Worm (Caenorhabditis elegans) whole organism, L4 larva: Measurements from ENCODE around the gene Y43F4A.1.

Experiments
- F10B5.3 ChIP-seq: sonication (generic microtip); optimal IDR thresholded peaks from 2 replicates; lab custom pipeline; 2016; ENCODE audit warnings: mild to moderate bottlenecking, missing genetic modification characterization, missing compliant biosample characterization
- F26F4.8 ChIP-seq: fragments of 200-800 bp; sonication (Bioruptor generic); conservative IDR thresholded peaks from 2 replicates; pipeline ENCODE4 v1.3.6; 2022; ENCODE audit warnings: missing genetic modification characterization, missing compliant biosample characterization
- F37D6.2 ChIP-seq: sonication (generic microtip); optimal IDR thresholded peaks from 2 replicates; lab custom pipeline; 2016; ENCODE audit warnings: mild to moderate bottlenecking, missing genetic modification characterization, missing compliant biosample characterization
- F44E2.7 ChIP-seq: fragments of 200-800 bp; sonication (Bioruptor generic); IDR thresholded peaks from 2 replicates; pipeline ENCODE4 v2.1.2; 2022; ENCODE audit warnings: missing genetic modification characterization, missing compliant biosample characterization
- T20F7.1 ChIP-seq: fragments of 200-800 bp; sonication (Bioruptor generic); optimal IDR thresholded peaks from 2 replicates; lab custom pipeline; 2018; ENCODE audit warnings: mild to moderate bottlenecking, missing genetic modification characterization, missing compliant biosample characterization
- ZK337.2 ChIP-seq: fragments of 200-800 bp; sonication (Bioruptor generic); IDR thresholded peaks from 2 replicates; pipeline ENCODE4 v1.3.6; 2022; ENCODE audit warnings: missing genetic modification reagents, missing genetic modification characterization, missing compliant biosample characterization
- aha-1 ChIP-seq: fragments of 150-350 bp; peaks from one replicate; lab custom pipeline; 2014; ENCODE audit warnings: missing biosample characterization, missing genetic modification characterization
- ama-1 ChIP-seq: fragments of 150-350 bp; optimal IDR thresholded peaks from 2 replicates; lab custom pipeline; 2014; ENCODE audit warnings: inconsistent platforms, mixed read lengths
- ceh-44 ChIP-seq: fragments of 200-800 bp; sonication (Bioruptor generic); IDR thresholded peaks from 2 replicates; pipeline ENCODE4 v1.3.6; 2022; ENCODE audit warnings: missing genetic modification reagents, missing genetic modification characterization, missing compliant biosample characterization
- ceh-82 ChIP-seq: sonication (generic microtip); optimal IDR thresholded peaks from 2 replicates; lab custom pipeline; 2017; ENCODE audit warnings: missing biosample characterization, missing genetic modification characterization
- ctbp-1 ChIP-seq: fragments of 200-800 bp; sonication (Bioruptor generic); IDR thresholded peaks from 2 replicates; pipeline ENCODE4 v1.3.6; 2022; ENCODE audit warnings: missing genetic modification reagents, missing genetic modification characterization, missing compliant biosample characterization
- dmd-8 ChIP-seq: fragments of 200-800 bp; sonication (Bioruptor generic); IDR thresholded peaks from 2 replicates; pipeline ENCODE4 v1.3.6; 2022; ENCODE audit warnings: missing genetic modification characterization, missing compliant biosample characterization
- dmd-9 ChIP-seq: fragments of 200-800 bp; sonication (Bioruptor generic); IDR thresholded peaks from 2 replicates; pipeline ENCODE4 v1.3.6; 2022; ENCODE audit warnings: missing genetic modification reagents, missing genetic modification characterization, missing compliant biosample characterization
- duxl-1 ChIP-seq: sonication (generic microtip); optimal IDR thresholded peaks from 2 replicates; lab custom pipeline; 2016; ENCODE audit warnings: mild to moderate bottlenecking, missing genetic modification characterization, moderate library complexity, missing compliant biosample characterization; ENCODE audit not compliant: poor library complexity
- fos-1 ChIP-seq: fragments of 150-350 bp; optimal IDR thresholded peaks from 2 replicates; lab custom pipeline; 2014; ENCODE audit warnings: missing biosample characterization, missing genetic modification characterization
- gei-8 ChIP-seq: fragments of 200-800 bp; sonication (Bioruptor generic); optimal IDR thresholded peaks from 2 replicates; lab custom pipeline; 2018; ENCODE audit warnings: mild to moderate bottlenecking, missing genetic modification characterization, missing compliant biosample characterization
- hif-1 ChIP-seq, 2 experiments: sonication (generic microtip); optimal IDR thresholded peaks; 2 replicates each; lab custom pipeline; 2016 to 2017; ENCODE audit warnings: missing compliant biosample characterization in 2 of 2, missing genetic modification characterization in 2 of 2, missing genetic modification reagents in 2 of 2, missing genotype in 2 of 2, mild to moderate bottlenecking in 1 of 2
- hlh-30 ChIP-seq: sonication (generic microtip); optimal IDR thresholded peaks from 2 replicates; lab custom pipeline; 2017; ENCODE audit warnings: antibody characterized with exemption, mild to moderate bottlenecking, missing genetic modification characterization, missing compliant biosample characterization; ENCODE audit not compliant: insufficient read depth
- jun-1 ChIP-seq: fragments of 150-350 bp; optimal IDR thresholded peaks from 2 replicates; lab custom pipeline; 2014; ENCODE audit warnings: missing biosample characterization, missing genetic modification reagents, missing genetic modification characterization
- lim-7 ChIP-seq: fragments of 200-800 bp; sonication (Bioruptor generic); IDR thresholded peaks from 2 replicates; pipeline ENCODE4 v1.3.6; 2022; ENCODE audit warnings: missing genetic modification characterization, missing compliant biosample characterization
- lin-1 ChIP-seq: fragments of 200-800 bp; sonication (Bioruptor generic); IDR thresholded peaks from 2 replicates; pipeline ENCODE4 v1.3.6; 2022; ENCODE audit warnings: missing genetic modification reagents, missing genetic modification characterization, missing compliant biosample characterization
- lin-15B ChIP-seq: fragments of 150-350 bp; sonication (generic microtip); optimal IDR thresholded peaks from 3 replicates; lab custom pipeline; 2014; ENCODE audit warnings: missing biosample characterization, missing genetic modification characterization
- lin-29 ChIP-seq: fragments of 200-800 bp; sonication (Bioruptor generic); IDR thresholded peaks from 2 replicates; pipeline ENCODE4 v1.3.6; 2022; ENCODE audit warnings: missing genetic modification reagents, missing genetic modification characterization, missing compliant biosample characterization
- lin-38 ChIP-seq: fragments of 200-800 bp; sonication (Bioruptor generic); IDR thresholded peaks from 2 replicates; pipeline ENCODE4 v1.3.6; 2022; ENCODE audit warnings: missing genetic modification reagents, missing genetic modification characterization, missing compliant biosample characterization
- madf-5 ChIP-seq, 2 experiments: fragments of 200-800 bp; sonication (Bioruptor generic); IDR thresholded peaks; 2 replicates each; pipeline ENCODE4 v1.3.6; 2022; ENCODE audit warnings: missing compliant biosample characterization in 2 of 2, missing genetic modification characterization in 2 of 2
- mep-1 ChIP-seq: fragments of 150-350 bp; sonication (generic microtip); optimal IDR thresholded peaks from 3 replicates; lab custom pipeline; 2014; ENCODE audit warnings: missing biosample characterization, missing genetic modification characterization
- mxl-3 ChIP-seq: fragments of 200-800 bp; sonication (Bioruptor generic); optimal IDR thresholded peaks from 2 replicates; lab custom pipeline; 2018; ENCODE audit warnings: mild to moderate bottlenecking, missing genetic modification characterization, missing compliant biosample characterization
- nhr-10 ChIP-seq: fragments of 150-350 bp; optimal IDR thresholded peaks from 2 replicates; lab custom pipeline; 2014; ENCODE audit warnings: missing biosample characterization, missing genetic modification characterization
- nhr-237 ChIP-seq: sonication (generic microtip); optimal IDR thresholded peaks from 2 replicates; lab custom pipeline; 2017; ENCODE audit warnings: missing biosample characterization, missing genetic modification characterization
- nhr-25 ChIP-seq: sonication (generic microtip); optimal IDR thresholded peaks from 2 replicates; lab custom pipeline; 2017; ENCODE audit warnings: missing genetic modification characterization, mild to moderate bottlenecking, missing compliant biosample characterization, antibody characterized with exemption, moderate library complexity, borderline replicate concordance; ENCODE audit not compliant: insufficient read depth
- nhr-41 ChIP-seq: fragments of 200-800 bp; sonication (Bioruptor generic); IDR thresholded peaks from 2 replicates; pipeline ENCODE4 v1.3.6; 2022; ENCODE audit warnings: missing genetic modification reagents, missing genetic modification characterization, missing compliant biosample characterization
- nhr-42 ChIP-seq: fragments of 200-800 bp; sonication (Bioruptor generic); IDR thresholded peaks from 2 replicates; pipeline ENCODE4 v1.3.6; 2022; ENCODE audit warnings: missing genetic modification characterization, missing compliant biosample characterization
- nhr-6 ChIP-seq: fragments of 150-350 bp; optimal IDR thresholded peaks from 2 replicates; lab custom pipeline; 2014; ENCODE audit warnings: missing biosample characterization, missing genetic modification characterization
- pha-4 ChIP-seq, 2 experiments: fragments of 150-350 bp in 1 of 2; fragments of 200-800 bp in 1 of 2; sonication (Bioruptor generic) in 1 of 2; IDR thresholded peaks in 1 of 2; optimal IDR thresholded peaks in 1 of 2; 2 replicates each; pipeline versions ENCODE4 v1.3.6 to Lab custom; 2014 to 2022; ENCODE audit warnings: missing genetic modification characterization in 2 of 2, missing genetic modification reagents in 2 of 2, missing biosample characterization in 1 of 2, missing compliant biosample characterization in 1 of 2
- php-3 ChIP-seq: fragments of 200-800 bp; sonication (Bioruptor generic); IDR thresholded peaks from 2 replicates; pipeline ENCODE4 v1.3.6; 2022; ENCODE audit warnings: missing genetic modification reagents, missing genetic modification characterization, missing compliant biosample characterization
- saeg-2 ChIP-seq: fragments of 200-800 bp; sonication (Bioruptor generic); IDR thresholded peaks from 2 replicates; pipeline ENCODE4 v1.3.6; 2022; ENCODE audit warnings: missing genetic modification reagents, missing genetic modification characterization, missing compliant biosample characterization
- skn-1 ChIP-seq: fragments of 150-350 bp; optimal IDR thresholded peaks from 2 replicates; lab custom pipeline; 2014; ENCODE audit warnings: missing biosample characterization, missing genetic modification characterization
- snpc-1.2 ChIP-seq: fragments of 200-800 bp; sonication (Bioruptor generic); IDR thresholded peaks from 2 replicates; pipeline ENCODE4 v1.3.6; 2022; ENCODE audit warnings: missing genetic modification reagents, missing genetic modification characterization, missing compliant biosample characterization
- snpc-4 ChIP-seq: fragments of 150-350 bp; optimal IDR thresholded peaks from 2 replicates; lab custom pipeline; 2014; ENCODE audit warnings: missing biosample characterization, missing genetic modification characterization
- spr-1 ChIP-seq: sonication (generic microtip); optimal IDR thresholded peaks from 2 replicates; lab custom pipeline; 2016; ENCODE audit warnings: mild to moderate bottlenecking, missing genetic modification characterization, missing compliant biosample characterization
- spr-3 ChIP-seq: fragments of 200-800 bp; sonication (Bioruptor generic); optimal IDR thresholded peaks from 2 replicates; lab custom pipeline; 2018; ENCODE audit warnings: mild to moderate bottlenecking, missing genetic modification characterization, missing compliant biosample characterization
- tag-97 ChIP-seq: fragments of 200-800 bp; sonication (Bioruptor generic); IDR thresholded peaks from 2 replicates; pipeline ENCODE4 v1.3.6; 2022; ENCODE audit warnings: missing genetic modification characterization, missing compliant biosample characterization
- unc-130 ChIP-seq: sonication (generic microtip); optimal IDR thresholded peaks from 2 replicates; lab custom pipeline; 2016; ENCODE audit warnings: missing genetic modification reagents, missing genetic modification characterization, missing compliant biosample characterization
- zfp-3 ChIP-seq: fragments of 200-800 bp; sonication (Bioruptor generic); conservative IDR thresholded peaks from 2 replicates; pipeline ENCODE4 v1.3.6; 2022; ENCODE audit warnings: missing genetic modification reagents, missing genetic modification characterization, missing compliant biosample characterization
- zip-11 ChIP-seq: fragments of 200-800 bp; sonication (Bioruptor generic); IDR thresholded peaks from 2 replicates; pipeline ENCODE4 v1.3.6; 2022; ENCODE audit warnings: missing genetic modification characterization, missing compliant biosample characterization
- zip-2 ChIP-seq: fragments of 150-350 bp; optimal IDR thresholded peaks from 2 replicates; lab custom pipeline; 2014; ENCODE audit warnings: missing biosample characterization, missing genetic modification characterization

Gene Y43F4A.1

ce11 chrIII:13270896-13271295 lies 48.0 kb downstream of the Y43F4A.1 start (continued):
- no peak for TF ChIP-seq ceh-44 (GFP tag; lab: Robert Waterston, UW)
- TF ChIP-seq ctbp-1 (GFP tag; lab: Robert Waterston, UW) = no peak
- TF ChIP-seq snpc-1.2 = no peak
- TF ChIP-seq lin-15B (tag; lab: Kevin White, UChicago) = no peak
- no peak for TF ChIP-seq duxl-1 (tag; lab: Kevin White, UChicago)
- TF ChIP-seq fos-1 (tag; lab: Kevin White, UChicago) = no peak
- TF ChIP-seq lin-38 = no peak
- TF ChIP-seq nhr-237 (tag; lab: Kevin White, UChicago) = no peak
- TF ChIP-seq lim-7 (GFP tag; lab: Robert Waterston, UW) = no peak
- TF ChIP-seq gei-8 = no peak
- peak; percentile 34 for TF ChIP-seq mep-1 (tag; lab: Kevin White, UChicago)

ce11 chrIII:13272227-13272626 lies 49.4 kb downstream of the Y43F4A.1 start:
- TF ChIP-seq php-3 (GFP tag; lab: Robert Waterston, UW) = no peak
- no peak for TF ChIP-seq aha-1 (tag; lab: Kevin White, UChicago)
- TF ChIP-seq hlh-30 (tag; lab: Kevin White, UChicago) = peak; percentile 17

- no peak for TF ChIP-seq lin-1 (GFP tag; lab: Robert Waterston, UW)
- no peak for TF ChIP-seq tag-97
- TF ChIP-seq spr-3 (GFP tag; lab: Kevin White, UChicago) = no peak
- no peak for TF ChIP-seq nhr-6
- no peak for TF ChIP-seq F37D6.2 (tag; lab: Kevin White, UChicago)
- TF ChIP-seq ZK337.2 (GFP tag; lab: Robert Waterston, UW) = no peak
- no peak for TF ChIP-seq pha-4 (GFP tag; IDR thresholded peaks at IDR 0.05; lab: Robert Waterston, UW)
- no peak for TF ChIP-seq pha-4 (tag; optimal IDR thresholded peaks at IDR 0.05; lab: Kevin White, UChicago)
- no peak for TF ChIP-seq mxl-3 (GFP tag; lab: Kevin White, UChicago)
- TF ChIP-seq gei-8 = no peak
- no peak for TF ChIP-seq F44E2.7 (GFP tag; lab: Robert Waterston, UW)
- TF ChIP-seq jun-1 (tag; lab: Kevin White, UChicago) = no peak
- TF ChIP-seq T20F7.1 (GFP tag; lab: Kevin White, UChicago) = no peak
These were observed 49.9 kb downstream of the Y43F4A.1 start for ce11 chrIII:13272788-13273187.

ce11 chrIII:13275784-13276183 lies 52.9 kb downstream of the Y43F4A.1 start:
- no peak for TF ChIP-seq nhr-25 (tag; lab: Kevin White, UChicago)
- no peak for TF ChIP-seq spr-3 (GFP tag; lab: Kevin White, UChicago)
- no peak for TF ChIP-seq ceh-44 (GFP tag; lab: Robert Waterston, UW)
- no peak for TF ChIP-seq F10B5.3 (tag; lab: Kevin White, UChicago)
- no peak for TF ChIP-seq dmd-9
- no peak for TF ChIP-seq zip-11 (GFP tag; lab: Robert Waterston, UW)
- no peak for TF ChIP-seq spr-1 (tag; lab: Kevin White, UChicago)
- no peak for TF ChIP-seq ceh-82 (tag; lab: Kevin White, UChicago)
- TF ChIP-seq F26F4.8 (GFP tag; lab: Robert Waterston, UW) = no peak
- no peak for TF ChIP-seq pha-4 (GFP tag; IDR thresholded peaks at IDR 0.05; lab: Robert Waterston, UW)
- TF ChIP-seq pha-4 (tag; optimal IDR thresholded peaks at IDR 0.05; lab: Kevin White, UChicago) = no peak
- no peak for TF ChIP-seq unc-130 (GFP tag; lab: Kevin White, UChicago)
- TF ChIP-seq ctbp-1 (GFP tag; lab: Robert Waterston, UW) = peak; percentile 80
- no peak for TF ChIP-seq saeg-2 (GFP tag; lab: Robert Waterston, UW)
- TF ChIP-seq hlh-30 (tag; lab: Kevin White, UChicago) = peak; percentile 85
- TF ChIP-seq lin-29 (GFP tag; lab: Robert Waterston, UW) = no peak
- no peak for TF ChIP-seq nhr-10 (tag; lab: Kevin White, UChicago)
- TF ChIP-seq nhr-42 (GFP tag; lab: Robert Waterston, UW) = no peak
- no peak for TF ChIP-seq nhr-41 (GFP tag; lab: Robert Waterston, UW)
- TF ChIP-seq snpc-4 (tag; lab: Kevin White, UChicago) = no peak
- no peak for TF ChIP-seq skn-1 (tag; lab: Kevin White, UChicago)
- TF ChIP-seq hif-1 (tag; optimal IDR thresholded peaks at IDR 0.05; lab: Kevin White, UChicago) = peak in 1 of 2 experiments; percentile 60
- TF ChIP-seq madf-5 (GFP tag; IDR thresholded peaks at IDR 0.05; lab: Robert Waterston, UW) = no peak
- no peak for TF ChIP-seq zip-2 (tag; lab: Kevin White, UChicago)
- TF ChIP-seq ama-1 = no peak
- TF ChIP-seq F44E2.7 (GFP tag; lab: Robert Waterston, UW) = no peak
- TF ChIP-seq zfp-3 (GFP tag; lab: Robert Waterston, UW) = no peak
- no peak for TF ChIP-seq dmd-8
